Fruit fly (Drosophila melanogaster) whole organism, pupa: ENCODE measurements around the gene CG18095.

Source experiments
- CG10348 ChIP-seq: fragments of 200-800 bp; sonication (Bioruptor generic); IDR thresholded peaks from 2 replicates; pipeline ENCODE4 v1.3.6; 2022; ENCODE audit warnings: missing biosample characterization, missing genetic modification characterization
- CG12605 ChIP-seq: fragments of 200-800 bp; sonication (Bioruptor generic); IDR thresholded peaks from 2 replicates; pipeline ENCODE4 v1.3.6; 2022; ENCODE audit warnings: missing biosample characterization, missing genetic modification characterization
- CG13204 ChIP-seq: fragments of 200-800 bp; sonication (Bioruptor generic); optimal IDR thresholded peaks from 2 replicates; lab custom pipeline; 2018; ENCODE audit warnings: missing biosample characterization, mild to moderate bottlenecking, missing genetic modification characterization, moderate library complexity
- CG14655 ChIP-seq: fragments of 200-800 bp; sonication (Bioruptor generic); optimal IDR thresholded peaks from 3 replicates; lab custom pipeline; 2017; ENCODE audit warnings: mild to moderate bottlenecking, missing biosample characterization, missing genetic modification reagents, missing genetic modification characterization
- CG15710 ChIP-seq: fragments of 200-800 bp; sonication (Bioruptor generic); optimal IDR thresholded peaks from 2 replicates; lab custom pipeline; 2018; ENCODE audit warnings: missing biosample characterization, mild to moderate bottlenecking, missing genetic modification characterization, moderate library complexity
- CG17806 ChIP-seq: fragments of 200-800 bp; sonication (Bioruptor generic); optimal IDR thresholded peaks from 2 replicates; lab custom pipeline; 2018; ENCODE audit warnings: missing biosample characterization, mild to moderate bottlenecking, missing genetic modification characterization, moderate library complexity
- CG32121 ChIP-seq: fragments of 200-800 bp; sonication (Bioruptor generic); IDR thresholded peaks from 2 replicates; pipeline ENCODE4 v1.3.6; 2022; ENCODE audit warnings: missing biosample characterization, missing genetic modification characterization
- CG34367 ChIP-seq: fragments of 200-800 bp; sonication (Bioruptor generic); optimal IDR thresholded peaks from 2 replicates; lab custom pipeline; 2018; ENCODE audit warnings: missing biosample characterization, mild to moderate bottlenecking, missing genetic modification characterization
- CG4496 ChIP-seq: fragments of 200-800 bp; sonication (Bioruptor generic); IDR thresholded peaks from 3 replicates; pipeline ENCODE4 v1.3.6; 2022; ENCODE audit warnings: missing biosample characterization, missing genetic modification characterization
- CG8159 ChIP-seq: fragments of 200-800 bp; sonication (Bioruptor generic); optimal IDR thresholded peaks from 3 replicates; lab custom pipeline; 2018; ENCODE audit warnings: missing biosample characterization, mild to moderate bottlenecking, missing genetic modification characterization, moderate library complexity
- CG8301 ChIP-seq: fragments of 200-800 bp; sonication (Bioruptor generic); optimal IDR thresholded peaks from 2 replicates; lab custom pipeline; 2018; ENCODE audit warnings: missing biosample characterization, mild to moderate bottlenecking, missing genetic modification characterization
- CG9948 ChIP-seq: fragments of 200-800 bp; sonication (Bioruptor generic); optimal IDR thresholded peaks from 2 replicates; lab custom pipeline; 2018; ENCODE audit warnings: missing biosample characterization, mild to moderate bottlenecking, missing genetic modification characterization, moderate library complexity
- D1 ChIP-seq: fragments of 200-800 bp; sonication (Bioruptor generic); optimal IDR thresholded peaks from 2 replicates; lab custom pipeline; 2018; ENCODE audit warnings: missing biosample characterization, mild to moderate bottlenecking, missing genetic modification characterization, moderate library complexity
- EcR ChIP-seq: fragments of 200-800 bp; sonication (Bioruptor generic); optimal IDR thresholded peaks from 3 replicates; lab custom pipeline; 2019; ENCODE audit warnings: missing biosample characterization, missing genetic modification characterization, mild to moderate bottlenecking, moderate library complexity, missing genetic modification reagents
- Ets98B ChIP-seq: fragments of 200-800 bp; sonication (Bioruptor generic); IDR thresholded peaks from 2 replicates; pipeline ENCODE4 v1.3.6; 2022; ENCODE audit warnings: missing biosample characterization, missing genetic modification characterization
- Pif1A ChIP-seq: fragments of 200-800 bp; sonication (Bioruptor generic); optimal IDR thresholded peaks from 3 replicates; lab custom pipeline; 2016; ENCODE audit warnings: missing biosample characterization, missing genetic modification characterization
- Pif1B ChIP-seq: fragments of 200-800 bp; sonication (Bioruptor generic); optimal IDR thresholded peaks from 3 replicates; lab custom pipeline; 2016; ENCODE audit warnings: missing biosample characterization, missing genetic modification characterization
- Snoo ChIP-seq: fragments of 200-800 bp; sonication (Bioruptor generic); optimal IDR thresholded peaks from 3 replicates; lab custom pipeline; 2017; ENCODE audit warnings: missing biosample characterization, mild to moderate bottlenecking, missing genetic modification characterization, inconsistent platforms
- fd96Ca ChIP-seq: fragments of 200-800 bp; sonication (Bioruptor generic); IDR thresholded peaks from 3 replicates; pipeline ENCODE4 v1.3.6; 2022; ENCODE audit warnings: missing biosample characterization, missing genetic modification characterization
- gl ChIP-seq: fragments of 200-800 bp; sonication (Bioruptor generic); optimal IDR thresholded peaks from 2 replicates; lab custom pipeline; 2018; ENCODE audit warnings: missing biosample characterization, mild to moderate bottlenecking, missing genetic modification characterization
- rn ChIP-seq: fragments of 200-800 bp; sonication (Bioruptor generic); IDR thresholded peaks from 2 replicates; pipeline ENCODE4 v1.3.6; 2022; ENCODE audit warnings: missing biosample characterization, missing genetic modification characterization

The CG18095 gene

dm6 chr2L:14021646-14022129 is 9.7 kb downstream of the CG18095 start:
- TF ChIP-seq Snoo (no peak), Pif1B (no peak), CG15710 (tag; lab: Kevin White, UChicago) (no peak), CG8159 (tag; lab: Kevin White, UChicago) (no peak), Ets98B (GFP tag; lab: Robert Waterston, UW) (peak; percentile 65), gl (tag; lab: Kevin White, UChicago) (no peak), CG17806 (tag; lab: Kevin White, UChicago) (no peak), CG12605 (GFP tag; lab: Robert Waterston, UW) (no peak), D1 (tag; lab: Kevin White, UChicago) (no peak), rn (no peak), CG34367 (tag; lab: Kevin White, UChicago) (no peak), CG10348 (GFP tag; lab: Robert Waterston, UW) (no peak), CG13204 (GFP tag; lab: Kevin White, UChicago) (peak; percentile 38), CG14655 (GFP tag; lab: Kevin White, UChicago) (no peak), fd96Ca (GFP tag; lab: Robert Waterston, UW) (peak; percentile 70), CG9948 (no peak), CG32121 (GFP tag; lab: Robert Waterston, UW) (no peak; the same call in 1 of the 2 replicates), Pif1A (GFP tag; lab: Kevin White, UChicago) (peak; percentile 35), EcR (GFP tag; lab: Kevin White, UChicago) (no peak), CG4496 (peak; percentile 96), CG8301 (no peak)

- peak; percentile 66 for TF ChIP-seq CG14655 (GFP tag; lab: Kevin White, UChicago)
- peak; percentile 0 for TF ChIP-seq Snoo
- TF ChIP-seq Pif1A (GFP tag; lab: Kevin White, UChicago) = peak; percentile 75
- peak; percentile 60 for TF ChIP-seq CG17806 (tag; lab: Kevin White, UChicago)
- 0 out of 2 replicates have a peak, but pooled peaks have one; percentile 21 for TF ChIP-seq rn
- peak; percentile 62; the same call in 1 of the 2 replicates for TF ChIP-seq CG12605 (GFP tag; lab: Robert Waterston, UW)
- peak; percentile 76 for TF ChIP-seq CG8301
- TF ChIP-seq CG4496 = peak; percentile 92
- TF ChIP-seq CG10348 (GFP tag; lab: Robert Waterston, UW) = no peak
- no peak for TF ChIP-seq EcR (GFP tag; lab: Kevin White, UChicago)
- peak; percentile 86 for TF ChIP-seq Ets98B (GFP tag; lab: Robert Waterston, UW)
- TF ChIP-seq CG9948 = peak; percentile 74
- TF ChIP-seq CG8159 (tag; lab: Kevin White, UChicago) = peak; percentile 78
- no peak for TF ChIP-seq CG13204 (GFP tag; lab: Kevin White, UChicago)
- TF ChIP-seq CG15710 (tag; lab: Kevin White, UChicago) = peak; percentile 65
- TF ChIP-seq Pif1B = peak; percentile 74
- TF ChIP-seq CG34367 (tag; lab: Kevin White, UChicago) = peak; percentile 35
- TF ChIP-seq CG32121 (GFP tag; lab: Robert Waterston, UW) = peak; percentile 82
- peak; percentile 51 for TF ChIP-seq gl (tag; lab: Kevin White, UChicago)
- peak; percentile 51 for TF ChIP-seq D1 (tag; lab: Kevin White, UChicago)
- TF ChIP-seq fd96Ca (GFP tag; lab: Robert Waterston, UW) = peak; percentile 73; the same call in 2 of the 3 replicates
These were observed 10.3 kb downstream of the CG18095 start for dm6 chr2L:14020875-14021643.

- TF ChIP-seq CG4496 (no peak), gl (tag; lab: Kevin White, UChicago) (no peak), Pif1B (no peak), CG14655 (GFP tag; lab: Kevin White, UChicago) (no peak), CG13204 (GFP tag; lab: Kevin White, UChicago) (no peak), D1 (tag; lab: Kevin White, UChicago) (no peak), CG10348 (GFP tag; lab: Robert Waterston, UW) (no peak), rn (no peak), CG12605 (GFP tag; lab: Robert Waterston, UW) (no peak), fd96Ca (GFP tag; lab: Robert Waterston, UW) (no peak), CG8301 (no peak)
These were observed 10.8 kb downstream of the CG18095 start for dm6 chr2L:14020545-14020874.

- TF ChIP-seq CG9948 = peak; percentile 27
- no peak for TF ChIP-seq D1 (tag; lab: Kevin White, UChicago)
- no peak for TF ChIP-seq Pif1A (GFP tag; lab: Kevin White, UChicago)
- TF ChIP-seq CG14655 (GFP tag; lab: Kevin White, UChicago) = peak; percentile 46
- peak; percentile 41 for TF ChIP-seq CG8159 (tag; lab: Kevin White, UChicago)
- TF ChIP-seq CG17806 (tag; lab: Kevin White, UChicago) = no peak
- peak; percentile 19 for TF ChIP-seq CG8301
These were observed 11.2 kb downstream of the CG18095 start, which contains the start of gene NimC3 for dm6 chr2L:14020108-14020507. Gene NimC3 (minus strand): TSS chr2L:14020208.

- TF ChIP-seq CG10348 (GFP tag; lab: Robert Waterston, UW) = no peak
- TF ChIP-seq fd96Ca (GFP tag; lab: Robert Waterston, UW) = no peak
- no peak for TF ChIP-seq CG15710 (tag; lab: Kevin White, UChicago)
- no peak for TF ChIP-seq CG32121 (GFP tag; lab: Robert Waterston, UW)
- no peak for TF ChIP-seq Pif1B
- no peak for TF ChIP-seq CG14655 (GFP tag; lab: Kevin White, UChicago)
- TF ChIP-seq rn = no peak
- TF ChIP-seq CG4496 = no peak
- no peak for TF ChIP-seq CG8159 (tag; lab: Kevin White, UChicago)
- no peak for TF ChIP-seq D1 (tag; lab: Kevin White, UChicago)
- TF ChIP-seq Snoo = no peak
- TF ChIP-seq Ets98B (GFP tag; lab: Robert Waterston, UW) = no peak
- no peak for TF ChIP-seq CG12605 (GFP tag; lab: Robert Waterston, UW)
- no peak for TF ChIP-seq CG8301
- TF ChIP-seq CG9948 = no peak
- TF ChIP-seq CG13204 (GFP tag; lab: Kevin White, UChicago) = no peak
These were observed 11.7 kb downstream of the CG18095 start for dm6 chr2L:14019654-14020053.
